Worm (Caenorhabditis elegans) whole organism, late embryonic: Measurements from ENCODE around the gene sre-53.

Experiments used
- F13H6.1 ChIP-seq: sonication (generic microtip); optimal IDR thresholded peaks from 2 replicates; lab custom pipeline; 2016; ENCODE audit warnings: missing genetic modification characterization, missing compliant biosample characterization
- K09A11.1 ChIP-seq: sonication (generic microtip); optimal IDR thresholded peaks from 2 replicates; lab custom pipeline; 2017; ENCODE audit warnings: antibody characterized with exemption, mild to moderate bottlenecking, missing genetic modification characterization, missing compliant biosample characterization; ENCODE audit not compliant: insufficient read depth
- T23F11.4 ChIP-seq: fragments of 200-800 bp; sonication (Bioruptor generic); optimal IDR thresholded peaks from 2 replicates; lab custom pipeline; 2018; ENCODE audit warnings: mild to moderate bottlenecking, missing genetic modification characterization, missing compliant biosample characterization
- Y22D7AL.16 ChIP-seq: sonication (generic microtip); optimal IDR thresholded peaks from 2 replicates; lab custom pipeline; 2016; ENCODE audit warnings: missing genetic modification characterization, missing compliant biosample characterization
- ceh-30 ChIP-seq: fragments of 150-350 bp; optimal IDR thresholded peaks from 2 replicates; lab custom pipeline; 2014; ENCODE audit warnings: missing biosample characterization, missing genetic modification characterization
- ceh-31 ChIP-seq: sonication (generic microtip); optimal IDR thresholded peaks from 2 replicates; lab custom pipeline; 2016; ENCODE audit warnings: missing genetic modification characterization, missing compliant biosample characterization
- ceh-34 ChIP-seq: sonication (generic microtip); optimal IDR thresholded peaks from 2 replicates; lab custom pipeline; 2016; ENCODE audit warnings: mild to moderate bottlenecking, missing genetic modification characterization, missing compliant biosample characterization
- ceh-45 ChIP-seq: fragments of 200-800 bp; sonication (Bioruptor generic); IDR thresholded peaks from 2 replicates; pipeline ENCODE4 v1.3.6; 2022; ENCODE audit warnings: missing genetic modification reagents, missing genetic modification characterization, missing compliant biosample characterization
- ceh-48 ChIP-seq: sonication (generic microtip); optimal IDR thresholded peaks from 2 replicates; lab custom pipeline; 2016; ENCODE audit warnings: missing genetic modification characterization, inconsistent platforms, missing compliant biosample characterization
- ceh-6 ChIP-seq: fragments of 200-800 bp; sonication (Bioruptor generic); optimal IDR thresholded peaks from 2 replicates; lab custom pipeline; 2018; ENCODE audit warnings: mild to moderate bottlenecking, missing genetic modification characterization, missing compliant biosample characterization
- ceh-9 ChIP-seq: sonication (generic microtip); optimal IDR thresholded peaks from 2 replicates; lab custom pipeline; 2016; ENCODE audit warnings: mild to moderate bottlenecking, missing genetic modification characterization, inconsistent platforms, missing compliant biosample characterization
- dmd-4 ChIP-seq: sonication (generic microtip); optimal IDR thresholded peaks from 2 replicates; lab custom pipeline; 2016; ENCODE audit warnings: borderline replicate concordance, missing genetic modification characterization, missing compliant biosample characterization
- dve-1 ChIP-seq: sonication (generic microtip); optimal IDR thresholded peaks from 2 replicates; lab custom pipeline; 2017; ENCODE audit warnings: antibody characterized with exemption, mild to moderate bottlenecking, missing genetic modification characterization, missing compliant biosample characterization
- elt-2 ChIP-seq: sonication (generic microtip); optimal IDR thresholded peaks from 2 replicates; lab custom pipeline; 2016; ENCODE audit warnings: missing genetic modification reagents, missing genetic modification characterization, missing compliant biosample characterization
- elt-4 ChIP-seq: sonication (generic microtip); optimal IDR thresholded peaks from 2 replicates; lab custom pipeline; 2016; ENCODE audit warnings: missing genetic modification characterization, missing compliant biosample characterization
- ets-4 ChIP-seq: sonication (generic microtip); optimal IDR thresholded peaks from 2 replicates; lab custom pipeline; 2016; ENCODE audit warnings: missing genetic modification characterization, missing compliant biosample characterization
- eyg-1 ChIP-seq: sonication (generic microtip); optimal IDR thresholded peaks from 2 replicates; lab custom pipeline; 2016; ENCODE audit warnings: missing genotype, missing genetic modification characterization, missing compliant biosample characterization
- fax-1 ChIP-seq: sonication (generic microtip); optimal IDR thresholded peaks from 2 replicates; lab custom pipeline; 2016; ENCODE audit warnings: missing genotype, missing genetic modification characterization, missing compliant biosample characterization
- fkh-6 ChIP-seq: sonication (generic microtip); optimal IDR thresholded peaks from 2 replicates; lab custom pipeline; 2016; ENCODE audit warnings: missing genetic modification characterization, missing compliant biosample characterization
- gmeb-2 ChIP-seq: sonication (generic microtip); optimal IDR thresholded peaks from 2 replicates; lab custom pipeline; 2016; ENCODE audit warnings: missing genetic modification characterization, inconsistent platforms, missing compliant biosample characterization
- hlh-8 ChIP-seq: sonication (generic microtip); optimal IDR thresholded peaks from 2 replicates; lab custom pipeline; 2016; ENCODE audit warnings: missing genotype, missing genetic modification characterization, missing compliant biosample characterization
- lim-6 ChIP-seq: sonication (generic microtip); optimal IDR thresholded peaks from 2 replicates; lab custom pipeline; 2016; ENCODE audit warnings: missing genetic modification characterization, missing compliant biosample characterization
- mec-3 ChIP-seq: sonication (generic microtip); optimal IDR thresholded peaks from 2 replicates; lab custom pipeline; 2016; ENCODE audit warnings: borderline replicate concordance, missing genetic modification characterization, missing compliant biosample characterization
- nfya-1 ChIP-seq: sonication (generic microtip); optimal IDR thresholded peaks from 2 replicates; lab custom pipeline; 2017; ENCODE audit warnings: missing genetic modification characterization, mild to moderate bottlenecking, missing compliant biosample characterization, antibody characterized with exemption, moderate library complexity
- nhr-11 ChIP-seq: fragments of 150-350 bp; optimal IDR thresholded peaks from 2 replicates; lab custom pipeline; 2014; ENCODE audit warnings: missing biosample characterization, missing genetic modification characterization
- nhr-232 ChIP-seq: sonication (generic microtip); optimal IDR thresholded peaks from 2 replicates; lab custom pipeline; 2016; ENCODE audit warnings: missing genetic modification characterization, missing compliant biosample characterization
- npax-4 ChIP-seq: sonication (generic microtip); optimal IDR thresholded peaks from 2 replicates; lab custom pipeline; 2016; ENCODE audit warnings: missing genetic modification characterization, missing compliant biosample characterization
- pag-3 ChIP-seq: sonication (generic microtip); optimal IDR thresholded peaks from 2 replicates; lab custom pipeline; 2016; ENCODE audit warnings: missing compliant biosample characterization, missing genetic modification characterization, borderline replicate concordance
- pat-9 ChIP-seq: fragments of 200-800 bp; sonication (Bioruptor generic); optimal IDR thresholded peaks from 2 replicates; lab custom pipeline; 2018; ENCODE audit warnings: mild to moderate bottlenecking, missing genetic modification characterization, moderate library complexity, missing compliant biosample characterization
- pax-1 ChIP-seq: fragments of 150-350 bp; optimal IDR thresholded peaks from 2 replicates; lab custom pipeline; 2014; ENCODE audit warnings: missing biosample characterization, missing genetic modification characterization
- pha-2 ChIP-seq: sonication (generic microtip); optimal IDR thresholded peaks from 2 replicates; lab custom pipeline; 2017; ENCODE audit warnings: mild to moderate bottlenecking, missing genetic modification characterization, missing compliant biosample characterization
- pha-4 ChIP-seq: fragments of 150-350 bp; optimal IDR thresholded peaks from 2 replicates; lab custom pipeline; 2018; ENCODE audit warnings: missing biosample characterization, missing genetic modification reagents, missing genetic modification characterization
- pros-1 ChIP-seq: fragments of 150-350 bp; optimal IDR thresholded peaks from 2 replicates; lab custom pipeline; 2014; ENCODE audit warnings: missing biosample characterization, missing genetic modification reagents, missing genetic modification characterization
- ref-2 ChIP-seq: sonication (generic microtip); optimal IDR thresholded peaks from 2 replicates; lab custom pipeline; 2016; ENCODE audit warnings: missing genetic modification characterization, missing compliant biosample characterization
- rnt-1 ChIP-seq: sonication (generic microtip); optimal IDR thresholded peaks from 2 replicates; lab custom pipeline; 2016; ENCODE audit warnings: missing genetic modification characterization, missing compliant biosample characterization
- syd-9 ChIP-seq: sonication (generic microtip); optimal IDR thresholded peaks from 2 replicates; lab custom pipeline; 2016; ENCODE audit warnings: mild to moderate bottlenecking, missing genetic modification characterization, moderate library complexity, missing compliant biosample characterization
- tbx-2 ChIP-seq: sonication (generic microtip); optimal IDR thresholded peaks from 2 replicates; lab custom pipeline; 2016; ENCODE audit warnings: missing genetic modification characterization, missing compliant biosample characterization
- ttx-3 ChIP-seq: sonication (generic microtip); optimal IDR thresholded peaks from 2 replicates; lab custom pipeline; 2016; ENCODE audit warnings: missing genetic modification reagents, missing genetic modification characterization, missing compliant biosample characterization
- unc-3 ChIP-seq, 2 experiments: fragments of 200-800 bp in 1 of 2; sonication (Bioruptor generic) in 1 of 2; sonication (generic microtip) in 1 of 2; conservative IDR thresholded peaks in 1 of 2; optimal IDR thresholded peaks in 1 of 2; 2 replicates each; pipeline versions ENCODE4 v1.3.6 to Lab custom; 2016 to 2022; ENCODE audit warnings: missing compliant biosample characterization in 2 of 2, missing genetic modification characterization in 2 of 2, missing genetic modification reagents in 1 of 2
- unc-55 ChIP-seq: sonication (generic microtip); optimal IDR thresholded peaks from 2 replicates; lab custom pipeline; 2017; ENCODE audit warnings: missing biosample characterization, missing genetic modification reagents, missing genetic modification characterization
- unc-86 ChIP-seq: sonication (generic microtip); optimal IDR thresholded peaks from 2 replicates; lab custom pipeline; 2016; ENCODE audit warnings: missing genetic modification characterization, missing compliant biosample characterization

The sre-53 gene

DNA sequence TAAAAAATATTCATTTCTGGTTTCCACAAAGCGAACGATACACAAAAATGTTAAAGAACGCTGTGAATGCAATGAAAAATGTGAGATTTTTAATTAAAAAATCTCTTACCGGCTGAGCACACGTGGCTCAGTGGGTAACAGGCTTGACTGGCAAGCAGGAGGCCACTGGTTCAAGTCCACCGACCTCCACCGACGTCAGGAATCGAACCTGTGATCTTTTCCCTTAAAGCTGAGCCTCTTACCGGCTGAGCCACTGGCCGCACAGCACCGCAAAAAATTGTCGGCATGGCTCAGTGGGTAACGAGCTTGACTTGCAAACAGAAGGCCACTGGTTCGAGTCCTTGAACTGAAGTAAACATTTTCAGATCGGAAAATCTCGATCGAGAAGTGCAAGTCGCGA, 21.6 kb upstream of the sre-53 start, which contains the start of gene C44C11.6:
Gene C44C11.6 (plus strand): TSS at position 23 of the 400 bp plus-strand sequence.
- TF ChIP-seq nfya-1 (tag; lab: Kevin White, UChicago) (no peak), Y22D7AL.16 (tag; lab: Kevin White, UChicago) (no peak), ceh-34 (no peak), nhr-232 (tag; lab: Kevin White, UChicago) (no peak), F13H6.1 (no peak), gmeb-2 (tag; lab: Kevin White, UChicago) (no peak), tbx-2 (tag; lab: Kevin White, UChicago) (no peak), dmd-4 (no peak), ttx-3 (no peak), nhr-11 (tag; lab: Kevin White, UChicago) (no peak), eyg-1 (tag; lab: Kevin White, UChicago) (no peak), npax-4 (no peak), ceh-31 (tag; lab: Kevin White, UChicago) (no peak)

DNA sequence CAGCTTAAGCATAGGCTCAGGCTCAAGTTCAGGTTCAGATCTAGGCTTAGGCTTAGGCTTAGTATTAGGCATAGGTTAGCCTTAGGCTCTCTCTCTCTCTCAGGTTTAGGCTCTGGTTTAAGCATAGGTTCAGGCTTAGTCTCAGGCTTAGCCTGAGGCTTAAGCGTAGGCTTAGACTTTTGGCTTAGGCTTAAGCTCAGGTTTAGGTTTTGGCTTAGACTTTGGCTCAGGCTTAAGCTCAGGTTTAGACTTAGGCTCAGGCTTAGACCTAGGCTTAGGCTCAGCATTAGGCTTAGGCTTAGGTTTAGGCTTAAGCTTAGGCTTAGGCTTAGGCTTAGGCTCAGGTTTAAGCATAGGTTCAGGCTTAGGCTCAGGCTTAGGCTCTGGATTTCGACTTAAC, 20.5 kb upstream of the sre-53 start:
- TF ChIP-seq ceh-9 = no peak
- peak; percentile 65 for TF ChIP-seq dve-1 (tag; lab: Kevin White, UChicago)

DNA sequence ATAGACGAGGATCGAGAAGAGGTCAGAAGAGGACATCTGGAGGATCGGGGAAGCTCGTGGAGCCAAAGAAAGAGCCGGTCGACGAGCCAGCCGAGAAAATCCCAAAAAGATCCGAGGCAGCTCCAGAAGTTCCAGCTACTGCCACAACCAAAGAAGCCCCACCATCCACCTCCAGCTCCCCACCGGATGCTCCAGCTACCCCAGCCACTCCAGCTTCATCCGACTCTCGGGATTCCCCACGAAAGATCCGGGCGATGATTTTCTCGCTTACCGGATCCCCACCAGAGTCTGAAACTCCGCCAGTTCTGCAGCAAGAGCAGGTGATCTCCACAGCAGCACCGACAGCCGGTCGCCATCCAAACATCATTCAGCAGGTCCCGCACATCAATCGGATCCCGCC, 19.7 kb upstream of the sre-53 start:
- TF ChIP-seq lim-6 (tag; lab: Kevin White, UChicago) = no peak

DNA sequence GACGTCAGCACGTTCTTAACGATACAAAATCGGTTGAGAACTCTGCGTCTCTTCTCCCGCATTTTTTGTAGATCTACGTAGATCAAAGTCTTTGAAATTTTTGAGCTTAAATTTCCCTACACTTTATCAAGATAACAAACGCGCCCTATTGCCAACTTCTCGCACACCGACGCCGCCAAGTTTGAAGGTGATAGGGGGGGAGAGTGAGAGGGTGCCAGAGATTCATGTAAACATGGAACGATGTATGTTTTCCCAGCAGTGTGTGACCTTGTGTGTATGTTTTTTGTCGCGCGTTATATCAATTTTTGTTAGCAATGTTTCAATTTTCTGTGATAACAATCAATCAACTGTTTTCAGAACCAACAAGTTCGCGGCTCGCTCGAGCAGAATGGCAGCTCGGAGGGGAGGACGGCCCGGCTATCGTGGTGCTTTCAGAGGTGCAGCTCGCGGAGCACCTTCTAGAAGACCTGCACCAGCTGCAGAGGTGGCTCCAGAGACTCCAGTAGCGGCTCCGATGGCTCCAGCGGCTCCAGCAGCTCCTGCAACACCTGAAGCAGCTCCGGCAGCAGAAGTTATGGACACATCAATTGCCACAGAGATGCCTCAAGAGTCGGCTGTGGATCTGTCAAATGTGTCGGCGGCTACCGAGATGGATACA, 18.5 kb upstream of the sre-53 start:
- no peak for TF ChIP-seq K09A11.1 (tag; lab: Kevin White, UChicago)
- TF ChIP-seq pat-9 (tag; lab: Kevin White, UChicago) = no peak
- no peak for TF ChIP-seq unc-55 (GFP tag; lab: Kevin White, UChicago)
- no peak for TF ChIP-seq ceh-48

DNA sequence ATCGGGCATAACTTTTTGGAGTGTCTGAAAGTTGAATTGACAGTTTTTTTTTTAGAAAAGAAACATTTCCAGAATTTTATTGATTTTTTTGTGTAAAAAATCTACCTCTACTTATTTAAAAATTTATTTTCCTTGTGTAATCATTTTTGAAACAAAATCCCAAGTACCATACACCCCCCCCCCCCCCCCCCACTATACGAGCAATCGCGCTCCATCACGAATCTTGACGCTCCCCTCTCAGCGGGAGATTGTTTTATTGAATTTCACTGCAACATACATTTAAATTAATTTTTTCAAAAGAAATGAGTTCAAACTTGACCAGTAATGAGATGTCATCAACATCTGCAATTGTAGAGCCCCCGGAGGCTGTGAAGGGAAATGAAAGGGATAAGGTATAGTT, 16.4 kb upstream of the sre-53 start, which contains the start of gene sop-2:
Gene sop-2 (plus strand): TSS at position 301 of the 400 bp plus-strand sequence.
- TF ChIP-seq syd-9 (tag; lab: Kevin White, UChicago) = no peak
- TF ChIP-seq ref-2 (tag; lab: Kevin White, UChicago) = no peak
- TF ChIP-seq pag-3 = no peak
- no peak for TF ChIP-seq ceh-45 (GFP tag; lab: Robert Waterston, UW)
- no peak for TF ChIP-seq npax-4
- no peak for TF ChIP-seq pha-4 (tag; lab: Kevin White, UChicago)

DNA sequence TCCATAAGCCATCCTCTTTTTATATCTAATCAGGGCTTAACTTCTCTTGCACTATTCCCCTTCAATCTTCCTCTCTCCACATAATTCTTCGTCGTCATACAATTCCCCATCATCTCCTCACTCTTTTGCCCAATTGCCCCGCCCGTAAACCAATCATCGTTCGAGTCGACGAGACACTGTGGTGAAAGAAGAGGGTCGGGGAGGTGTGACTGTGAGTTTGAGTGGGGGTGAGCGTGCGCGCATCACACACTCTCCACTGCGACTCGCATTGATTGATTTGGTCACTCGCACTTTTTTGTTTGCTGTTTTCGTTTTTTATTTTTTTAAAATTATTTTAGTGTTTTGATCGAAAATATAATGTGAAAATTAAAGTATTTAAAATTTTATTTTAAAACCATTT, 15.9 kb upstream of the sre-53 start:
- TF ChIP-seq dmd-4 (no peak), ceh-6 (GFP tag; lab: Kevin White, UChicago) (no peak), ceh-9 (no peak), eyg-1 (tag; lab: Kevin White, UChicago) (peak; percentile 1), tbx-2 (tag; lab: Kevin White, UChicago) (peak; percentile 58), ceh-31 (tag; lab: Kevin White, UChicago) (peak; percentile 55), npax-4 (no peak), ceh-34 (peak; percentile 30), ets-4 (tag; lab: Kevin White, UChicago) (no peak), pros-1 (tag; lab: Kevin White, UChicago) (peak; percentile 12), elt-4 (tag; lab: Kevin White, UChicago) (no peak), hlh-8 (tag; lab: Kevin White, UChicago) (no peak), elt-2 (tag; lab: Kevin White, UChicago) (peak; percentile 12), dve-1 (tag; lab: Kevin White, UChicago) (no peak), ceh-30 (no peak), nhr-11 (tag; lab: Kevin White, UChicago) (no peak), pha-2 (tag; lab: Kevin White, UChicago) (no peak), fax-1 (no peak), unc-55 (GFP tag; lab: Kevin White, UChicago) (peak; percentile 28), gmeb-2 (tag; lab: Kevin White, UChicago) (no peak), unc-86 (no peak), mec-3 (tag; lab: Kevin White, UChicago) (no peak), pax-1 (tag; lab: Kevin White, UChicago) (no peak), unc-3 (GFP tag; conservative IDR thresholded peaks at IDR 0.05; lab: Robert Waterston, UW) (no peak), unc-3 (tag; optimal IDR thresholded peaks at IDR 0.05; lab: Kevin White, UChicago) (no peak), fkh-6 (tag; lab: Kevin White, UChicago) (no peak), rnt-1 (peak; percentile 7), T23F11.4 (GFP tag; lab: Kevin White, UChicago) (no peak)
